Worm (Caenorhabditis elegans): ENCODE measurements around the gene dep-1.
A peak's percentile ranks its signal among the peaks of the same experiment; 100 is the strongest.

The dep-1 gene

ce11 chrII:8969251-8970183 lies 50.1 kb downstream of the dep-1 start, which contains the start of the genes szy-20 and C18E9.5:
Gene szy-20 (minus strand): TSS chrII:8969333.
Gene C18E9.5 (plus strand): TSS chrII:8969980.
- TF ChIP-seq nhr-237 (tag; optimal IDR thresholded peaks at IDR 0.05) (peak; percentile 55), lin-32 (GFP tag; optimal IDR thresholded peaks at IDR 0.05) (no peak), zip-8 (tag; optimal IDR thresholded peaks at IDR 0.05) (no peak), flh-1 (GFP tag; optimal IDR thresholded peaks at IDR 0.05) (no peak), lin-13 (tag; optimal IDR thresholded peaks at IDR 0.05) (peak; percentile 69), nhr-76 (tag; optimal IDR thresholded peaks at IDR 0.05) (no peak), lsy-2 (tag; optimal IDR thresholded peaks at IDR 0.05) (peak; percentile 77), unc-120 (tag; optimal IDR thresholded peaks at IDR 0.05; ENCODE audit: poor library complexity, severe bottlenecking) (peak; percentile 63), cnd-1 (tag; optimal IDR thresholded peaks at IDR 0.05) (peak; percentile 11), mls-2 (tag; optimal IDR thresholded peaks at IDR 0.05) (peak; percentile 38), M03D4.4 (tag; optimal IDR thresholded peaks at IDR 0.05) (peak; percentile 55), ceh-43 (GFP tag; optimal IDR thresholded peaks at IDR 0.05) (no peak), elt-3 (tag; optimal IDR thresholded peaks at IDR 0.05) (no peak), tbx-8 (GFP tag; optimal IDR thresholded peaks at IDR 0.05) (no peak), hlh-1 (tag; optimal IDR thresholded peaks at IDR 0.05) (no peak), mep-1 (tag; optimal IDR thresholded peaks at IDR 0.05) (peak; percentile 63), unc-39 (tag; optimal IDR thresholded peaks at IDR 0.05) (no peak), sptf-1 (tag; optimal IDR thresholded peaks at IDR 0.05) (peak; percentile 16), ceh-83 (GFP tag; optimal IDR thresholded peaks at IDR 0.05) (no peak), nhr-28 (tag; optimal IDR thresholded peaks at IDR 0.05) (no peak), blmp-1 (tag; optimal IDR thresholded peaks at IDR 0.05) (no peak), sem-2 (GFP tag; optimal IDR thresholded peaks at IDR 0.05) (no peak), ztf-11 (tag; optimal IDR thresholded peaks at IDR 0.05) (no peak), bed-3 (GFP tag; optimal IDR thresholded peaks at IDR 0.05) (no peak), nhr-12 (tag; optimal IDR thresholded peaks at IDR 0.05) (no peak), mab-5 (tag; optimal IDR thresholded peaks at IDR 0.05) (no peak), pha-4 (tag; optimal IDR thresholded peaks at IDR 0.05) (peak; percentile 30), unc-62 (GFP tag; optimal IDR thresholded peaks at IDR 0.05) (no peak), ceh-39 (tag; optimal IDR thresholded peaks at IDR 0.05) (no peak), elt-1 (tag; optimal IDR thresholded peaks at IDR 0.05; ENCODE audit: borderline replicate concordance, insufficient read depth) (no peak), nhr-2 (tag; optimal IDR thresholded peaks at IDR 0.05) (no peak), ces-1 (GFP tag; optimal IDR thresholded peaks at IDR 0.05) (peak; percentile 65), snpc-4 (tag; optimal IDR thresholded peaks at IDR 0.05) (no peak), drap-1 (GFP tag; optimal IDR thresholded peaks at IDR 0.05) (peak; percentile 8), ham-2 (GFP tag; optimal IDR thresholded peaks at IDR 0.05) (no peak)

ce11 chrII:8964835-8965234 lies 54.8 kb downstream of the dep-1 start, which contains the start of the genes ndub-3 and C18E9.2:
Gene ndub-3 (minus strand): TSS chrII:8964890.
Gene C18E9.2 (plus strand): TSS chrII:8965006.
- no peak for TF ChIP-seq unc-62 (GFP tag; optimal IDR thresholded peaks at IDR 0.05)
- TF ChIP-seq sem-2 (GFP tag; optimal IDR thresholded peaks at IDR 0.05), result no peak
- TF ChIP-seq M03D4.4 (tag; optimal IDR thresholded peaks at IDR 0.05), result no peak
- TF ChIP-seq elt-1 (tag; optimal IDR thresholded peaks at IDR 0.05; ENCODE audit: borderline replicate concordance, insufficient read depth), result no peak
- no peak for TF ChIP-seq lin-32 (GFP tag; optimal IDR thresholded peaks at IDR 0.05)
- TF ChIP-seq nhr-2 (tag; optimal IDR thresholded peaks at IDR 0.05), result no peak
- no peak for TF ChIP-seq ztf-11 (tag; optimal IDR thresholded peaks at IDR 0.05)
- TF ChIP-seq sptf-1 (tag; optimal IDR thresholded peaks at IDR 0.05), result no peak
- TF ChIP-seq unc-120 (tag; optimal IDR thresholded peaks at IDR 0.05; ENCODE audit: poor library complexity, severe bottlenecking), result no peak
- no peak for TF ChIP-seq lsy-2 (tag; optimal IDR thresholded peaks at IDR 0.05)
- TF ChIP-seq ces-1 (GFP tag; optimal IDR thresholded peaks at IDR 0.05), result peak; percentile 5
- no peak for TF ChIP-seq flh-1 (GFP tag; optimal IDR thresholded peaks at IDR 0.05)
- no peak for TF ChIP-seq nhr-28 (tag; optimal IDR thresholded peaks at IDR 0.05)
- peak; percentile 72 for TF ChIP-seq mep-1 (tag; optimal IDR thresholded peaks at IDR 0.05)
- TF ChIP-seq bed-3 (GFP tag; optimal IDR thresholded peaks at IDR 0.05), result no peak
- no peak for TF ChIP-seq drap-1 (GFP tag; optimal IDR thresholded peaks at IDR 0.05)
- no peak for TF ChIP-seq elt-3 (tag; optimal IDR thresholded peaks at IDR 0.05)
- TF ChIP-seq ham-2 (GFP tag; optimal IDR thresholded peaks at IDR 0.05), result no peak
- peak; percentile 11 for TF ChIP-seq nhr-237 (tag; optimal IDR thresholded peaks at IDR 0.05)
- no peak for TF ChIP-seq snpc-4 (tag; optimal IDR thresholded peaks at IDR 0.05)
- TF ChIP-seq cnd-1 (tag; optimal IDR thresholded peaks at IDR 0.05), result no peak
- peak; percentile 54 for TF ChIP-seq hlh-1 (tag; optimal IDR thresholded peaks at IDR 0.05)
- no peak for TF ChIP-seq zip-8 (tag; optimal IDR thresholded peaks at IDR 0.05)

All from whole organism, mixed stage, embryonic.